Fruit fly (Drosophila melanogaster) whole organism, embryonic: ENCODE data around the gene IA-2.

Experiments used
- B-H1 ChIP-seq: fragments of 200-800 bp; sonication (Bioruptor generic); IDR thresholded peaks from 3 replicates; pipeline ENCODE4 v1.3.6; 2022; ENCODE audit warnings: missing biosample characterization, missing genetic modification characterization
- CG11398 ChIP-seq: fragments of 200-800 bp; sonication (Bioruptor generic); optimal IDR thresholded peaks from 2 replicates; lab custom pipeline; 2016; ENCODE audit warnings: missing biosample characterization, missing genetic modification characterization
- CG12299 ChIP-seq: fragments of 200-800 bp; sonication (Bioruptor generic); optimal IDR thresholded peaks from 2 replicates; lab custom pipeline; 2018; ENCODE audit warnings: missing biosample characterization, mild to moderate bottlenecking, missing genetic modification characterization
- CG13123 ChIP-seq: fragments of 200-800 bp; sonication (Bioruptor generic); optimal IDR thresholded peaks from 2 replicates; lab custom pipeline; 2016; ENCODE audit warnings: missing biosample characterization, missing genetic modification characterization
- CG17186 ChIP-seq: fragments of 200-800 bp; sonication (Bioruptor generic); optimal IDR thresholded peaks from 3 replicates; lab custom pipeline; 2017; ENCODE audit warnings: missing biosample characterization, missing genetic modification reagents, missing genetic modification characterization
- CG2199 ChIP-seq: fragments of 200-800 bp; sonication (Bioruptor generic); IDR thresholded peaks from 3 replicates; pipeline ENCODE4 v1.3.6; 2022; ENCODE audit warnings: missing biosample characterization, missing genetic modification characterization
- CG2202 ChIP-seq: fragments of 200-800 bp; sonication (Bioruptor generic); optimal IDR thresholded peaks from 2 replicates; lab custom pipeline; 2018; ENCODE audit warnings: missing biosample characterization, mild to moderate bottlenecking, missing genetic modification characterization
- CG2678 ChIP-seq: fragments of 200-800 bp; sonication (Bioruptor generic); optimal IDR thresholded peaks from 3 replicates; lab custom pipeline; 2019; ENCODE audit warnings: missing biosample characterization, mild to moderate bottlenecking, missing genetic modification characterization, moderate library complexity
- CG2875 ChIP-seq: fragments of 200-800 bp; sonication (Bioruptor generic); optimal IDR thresholded peaks from 2 replicates; lab custom pipeline; 2017; ENCODE audit warnings: missing biosample characterization, mild to moderate bottlenecking, missing genetic modification characterization, missing genetic modification reagents
- CG30020 ChIP-seq: fragments of 200-800 bp; optimal IDR thresholded peaks from 2 replicates; lab custom pipeline; 2019; ENCODE audit warnings: missing biosample characterization, mild to moderate bottlenecking, missing genetic modification characterization, moderate library complexity
- CG42726 ChIP-seq: fragments of 200-800 bp; sonication (Bioruptor generic); IDR thresholded peaks from 2 replicates; pipeline ENCODE4 v1.3.6; 2022; ENCODE audit warnings: missing biosample characterization, missing genetic modification characterization; ENCODE audit not compliant: partially characterized antibody
- CG4404 ChIP-seq: fragments of 200-800 bp; sonication (Bioruptor generic); IDR thresholded peaks from 2 replicates; pipeline ENCODE4 v1.3.6; 2022; ENCODE audit warnings: missing biosample characterization, missing genetic modification characterization
- CG5245 ChIP-seq: fragments of 200-800 bp; sonication (Bioruptor generic); optimal IDR thresholded peaks from 3 replicates; lab custom pipeline; 2016; ENCODE audit warnings: missing biosample characterization, missing genetic modification characterization
- CG7357 ChIP-seq: fragments of 200-800 bp; sonication (Bioruptor generic); IDR thresholded peaks from 3 replicates; pipeline ENCODE4 v1.3.6; 2022; ENCODE audit warnings: missing biosample characterization, missing genetic modification characterization
- CG7556 ChIP-seq: fragments of 200-800 bp; sonication (Bioruptor generic); optimal IDR thresholded peaks from 2 replicates; lab custom pipeline; 2017; ENCODE audit warnings: missing biosample characterization, mild to moderate bottlenecking, missing genetic modification characterization
- CG8388 ChIP-seq: fragments of 200-800 bp; sonication (Bioruptor generic); optimal IDR thresholded peaks from 2 replicates; lab custom pipeline; 2019; ENCODE audit warnings: missing biosample characterization, mild to moderate bottlenecking, missing genetic modification characterization, moderate library complexity
- CG8765 ChIP-seq: fragments of 200-800 bp; sonication (Bioruptor generic); IDR thresholded peaks from 2 replicates; pipeline ENCODE4 v1.3.6; 2022; ENCODE audit warnings: missing biosample characterization, missing genetic modification characterization
- CHES-1-like ChIP-seq: fragments of 200-800 bp; sonication (Bioruptor generic); optimal IDR thresholded peaks from 2 replicates; lab custom pipeline; 2016; ENCODE audit warnings: missing biosample characterization, missing genetic modification characterization
- Chrac-16 ChIP-seq: fragments of 200-800 bp; sonication (Bioruptor generic); optimal IDR thresholded peaks from 3 replicates; lab custom pipeline; 2016; ENCODE audit warnings: missing biosample characterization, missing genetic modification characterization
- Deaf1 ChIP-seq: fragments of 200-800 bp; optimal IDR thresholded peaks from 3 replicates; lab custom pipeline; 2019; ENCODE audit warnings: missing biosample characterization, mild to moderate bottlenecking, missing genetic modification characterization, moderate library complexity
- Dref ChIP-seq: fragments of 200-800 bp; sonication (Bioruptor generic); IDR thresholded peaks from 2 replicates; pipeline ENCODE4 v1.3.6; 2022; ENCODE audit warnings: missing biosample characterization, missing genetic modification characterization
- HmgZ ChIP-seq: fragments of 200-800 bp; sonication (Bioruptor generic); optimal IDR thresholded peaks from 2 replicates; lab custom pipeline; 2018; ENCODE audit warnings: missing biosample characterization, mild to moderate bottlenecking, missing genetic modification characterization
- Lhr ChIP-seq: fragments of 200-800 bp; sonication (Bioruptor generic); optimal IDR thresholded peaks from 3 replicates; lab custom pipeline; 2017; ENCODE audit warnings: mild to moderate bottlenecking, missing biosample characterization, missing genetic modification reagents, missing genetic modification characterization
- Myb ChIP-seq: fragments of 200-800 bp; sonication (Bioruptor generic); optimal IDR thresholded peaks from 2 replicates; lab custom pipeline; 2016; ENCODE audit warnings: missing biosample characterization, missing genetic modification characterization
- NK7.1 ChIP-seq: fragments of 200-800 bp; sonication (Bioruptor generic); optimal IDR thresholded peaks from 3 replicates; lab custom pipeline; 2016; ENCODE audit warnings: missing biosample characterization, missing genetic modification characterization
- Nf-YA ChIP-seq: fragments of 200-800 bp; sonication (Bioruptor generic); IDR thresholded peaks from 2 replicates; pipeline ENCODE4 v1.3.6; 2022; ENCODE audit warnings: missing biosample characterization, missing genetic modification characterization
- Opbp ChIP-seq: fragments of 200-800 bp; sonication (Bioruptor generic); IDR thresholded peaks from 3 replicates; pipeline ENCODE4 v1.3.6; 2022; ENCODE audit warnings: missing biosample characterization, missing genetic modification characterization; ENCODE audit not compliant: partially characterized antibody
- Six4 ChIP-seq: fragments of 200-800 bp; sonication (Bioruptor generic); optimal IDR thresholded peaks from 2 replicates; lab custom pipeline; 2016; ENCODE audit warnings: missing biosample characterization, missing genetic modification characterization
- Sry-δ ChIP-seq: fragments of 200-800 bp; sonication (Bioruptor generic); optimal IDR thresholded peaks from 2 replicates; lab custom pipeline; 2016; ENCODE audit warnings: missing biosample characterization, missing genetic modification characterization
- Taf1 ChIP-seq: fragments of 200-800 bp; sonication (Bioruptor generic); IDR thresholded peaks from 2 replicates; pipeline ENCODE4 v1.3.6; 2022; ENCODE audit warnings: missing biosample characterization, missing genetic modification characterization
- amos ChIP-seq: fragments of 200-800 bp; sonication (Bioruptor generic); IDR thresholded peaks from 2 replicates; pipeline ENCODE4 v1.3.6; 2022; ENCODE audit warnings: missing biosample characterization, missing genetic modification characterization; ENCODE audit not compliant: partially characterized antibody
- bab2 ChIP-seq: fragments of 200-800 bp; sonication (Bioruptor generic); optimal IDR thresholded peaks from 2 replicates; lab custom pipeline; 2016; ENCODE audit warnings: missing biosample characterization, missing genetic modification characterization
- caup ChIP-seq: fragments of 200-800 bp; sonication (Bioruptor generic); optimal IDR thresholded peaks from 3 replicates; lab custom pipeline; 2017; ENCODE audit warnings: missing biosample characterization, mild to moderate bottlenecking, missing genetic modification characterization, moderate library complexity; ENCODE audit not compliant: severe bottlenecking
- ci ChIP-seq: fragments of 200-800 bp; sonication (Bioruptor generic); IDR thresholded peaks from 3 replicates; pipeline ENCODE4 v1.3.6; 2022; ENCODE audit warnings: missing biosample characterization, missing genetic modification characterization
- croc ChIP-seq: fragments of 200-800 bp; sonication (Bioruptor generic); conservative IDR thresholded peaks from 3 replicates; pipeline ENCODE4 v1.3.6; 2022; ENCODE audit warnings: missing biosample characterization, missing genetic modification characterization
- ewg ChIP-seq: fragments of 200-800 bp; sonication (Bioruptor generic); optimal IDR thresholded peaks from 3 replicates; lab custom pipeline; 2017; ENCODE audit warnings: mild to moderate bottlenecking, missing biosample characterization, missing genetic modification reagents, missing genetic modification characterization
- fd102C ChIP-seq: fragments of 200-800 bp; sonication (Bioruptor generic); optimal IDR thresholded peaks from 2 replicates; lab custom pipeline; 2018; ENCODE audit warnings: missing biosample characterization, mild to moderate bottlenecking, missing genetic modification characterization, moderate library complexity
- gcm ChIP-seq: fragments of 200-800 bp; sonication (Bioruptor generic); optimal IDR thresholded peaks from 2 replicates; lab custom pipeline; 2019; ENCODE audit warnings: missing biosample characterization, mild to moderate bottlenecking, missing genetic modification characterization, moderate library complexity
- grau ChIP-seq: fragments of 200-800 bp; optimal IDR thresholded peaks from 3 replicates; lab custom pipeline; 2019; ENCODE audit warnings: missing biosample characterization, mild to moderate bottlenecking, missing genetic modification characterization, moderate library complexity
- gro ChIP-seq: fragments of 200-800 bp; sonication (Bioruptor generic); optimal IDR thresholded peaks from 2 replicates; lab custom pipeline; 2016; ENCODE audit warnings: missing biosample characterization, missing genetic modification characterization
- gt ChIP-seq: fragments of 200-800 bp; sonication (Bioruptor generic); IDR thresholded peaks from 2 replicates; pipeline ENCODE4 v1.3.6; 2022; ENCODE audit warnings: missing biosample characterization, missing genetic modification characterization
- luna ChIP-seq: fragments of 200-800 bp; sonication (Bioruptor generic); optimal IDR thresholded peaks from 2 replicates; lab custom pipeline; 2016; ENCODE audit warnings: missing biosample characterization, missing genetic modification characterization
- mld ChIP-seq: fragments of 200-800 bp; sonication (Bioruptor generic); IDR thresholded peaks from 3 replicates; pipeline ENCODE4 v1.3.6; 2022; ENCODE audit warnings: missing biosample characterization, missing genetic modification characterization; ENCODE audit not compliant: partially characterized antibody
- onecut ChIP-seq: fragments of 200-800 bp; sonication (Bioruptor generic); IDR thresholded peaks from 2 replicates; pipeline ENCODE4 v1.3.6; 2022; ENCODE audit warnings: missing biosample characterization, missing genetic modification characterization
- psq ChIP-seq: fragments of 200-800 bp; sonication (Bioruptor generic); optimal IDR thresholded peaks from 2 replicates; lab custom pipeline; 2017; ENCODE audit warnings: missing biosample characterization, missing genetic modification characterization
- rib ChIP-seq: fragments of 200-800 bp; sonication (Bioruptor generic); IDR thresholded peaks from 2 replicates; pipeline ENCODE4 v1.3.6; 2022; ENCODE audit warnings: missing biosample characterization, missing genetic modification characterization
- slbo ChIP-seq: fragments of 200-800 bp; sonication (Bioruptor generic); IDR thresholded peaks from 2 replicates; pipeline ENCODE4 v1.3.6; 2022; ENCODE audit warnings: missing biosample characterization, missing genetic modification characterization
- so ChIP-seq: fragments of 200-800 bp; sonication (Bioruptor generic); IDR thresholded peaks from 3 replicates; pipeline ENCODE4 v1.3.6; 2022; ENCODE audit warnings: missing biosample characterization, missing genetic modification characterization
- ssp ChIP-seq: fragments of 200-800 bp; sonication (Bioruptor generic); IDR thresholded peaks from 2 replicates; pipeline ENCODE4 v1.3.6; 2022; ENCODE audit warnings: missing biosample characterization, missing genetic modification characterization
- unc-4 ChIP-seq: fragments of 200-800 bp; sonication (Bioruptor generic); IDR thresholded peaks from 2 replicates; pipeline ENCODE4 v1.3.6; 2022; ENCODE audit warnings: missing biosample characterization, missing genetic modification characterization; ENCODE audit not compliant: partially characterized antibody

IA-2 gene

dm6 chr2L:1077469-1077993 lies 29.7 kb upstream of the IA-2 start, which contains the start of the genes S and ast (continued):
- TF ChIP-seq Chrac-16 (GFP tag; lab: Kevin White, UChicago) (no peak), CG4404 (GFP tag; lab: Robert Waterston, UW) (no peak), mld (GFP tag; lab: Robert Waterston, UW) (peak; percentile 91), CG2875 (GFP tag; lab: Kevin White, UChicago) (peak; percentile 28), slbo (GFP tag; lab: Robert Waterston, UW) (0 out of 2 replicates have a peak, but pooled peaks have one; percentile 22), gro (GFP tag; lab: Kevin White, UChicago) (peak; percentile 73), CG7357 (GFP tag; lab: Robert Waterston, UW) (no peak), CG42726 (peak; percentile 99), bab2 (no peak), Taf1 (GFP tag; lab: Robert Waterston, UW) (no peak), CG2202 (tag; lab: Kevin White, UChicago) (peak; percentile 1), CG7556 (GFP tag; lab: Kevin White, UChicago) (peak; percentile 4), CG5245 (GFP tag; lab: Kevin White, UChicago) (no peak), Dref (GFP tag; lab: Robert Waterston, UW) (peak; percentile 95), Nf-YA (GFP tag; lab: Robert Waterston, UW) (peak; percentile 56; the same call in 1 of the 2 replicates), croc (GFP tag; lab: Robert Waterston, UW) (no peak), CG30020 (peak; percentile 18), HmgZ (peak; percentile 75), ewg (GFP tag; lab: Kevin White, UChicago) (peak; percentile 41), so (GFP tag; lab: Robert Waterston, UW) (peak; percentile 41; the same call in 1 of the 3 replicates), CG8388 (GFP tag; lab: Kevin White, UChicago) (no peak), psq (GFP tag; lab: Kevin White, UChicago) (peak; percentile 32), CG12299 (tag; lab: Kevin White, UChicago) (peak; percentile 55), B-H1 (GFP tag; lab: Robert Waterston, UW) (no peak), CG11398 (GFP tag; lab: Kevin White, UChicago) (peak; percentile 8), grau (tag; lab: Kevin White, UChicago) (peak; percentile 37), gt (GFP tag; lab: Robert Waterston, UW) (no peak), Sry-δ (peak; percentile 99), CG17186 (GFP tag; lab: Kevin White, UChicago) (peak; percentile 64), rib (GFP tag; lab: Robert Waterston, UW) (peak; percentile 59; the same call in 1 of the 2 replicates), gcm (GFP tag; lab: Kevin White, UChicago) (peak; percentile 76), Opbp (GFP tag; lab: Robert Waterston, UW) (peak; percentile 99), Lhr (GFP tag; lab: Kevin White, UChicago) (peak; percentile 74), caup (GFP tag; lab: Kevin White, UChicago) (peak; percentile 3), ci (peak; percentile 74; the same call in 2 of the 3 replicates), CG8765 (GFP tag; lab: Robert Waterston, UW) (no peak), Myb (GFP tag; lab: Kevin White, UChicago) (peak; percentile 64), ssp (GFP tag; lab: Robert Waterston, UW) (peak; percentile 50; the same call in 1 of the 2 replicates), amos (GFP tag; lab: Robert Waterston, UW) (peak; percentile 99), unc-4 (peak; percentile 98), CG2678 (tag; lab: Kevin White, UChicago) (no peak), luna (GFP tag; lab: Kevin White, UChicago) (no peak), fd102C (GFP tag; lab: Kevin White, UChicago) (no peak), onecut (GFP tag; lab: Robert Waterston, UW) (peak; percentile 23; the same call in 1 of the 2 replicates), CG2199 (GFP tag; lab: Robert Waterston, UW) (0 out of 3 replicates have a peak, but pooled peaks have one; percentile 42), CG13123 (GFP tag; lab: Kevin White, UChicago) (no peak), NK7.1 (GFP tag; lab: Kevin White, UChicago) (no peak), Six4 (GFP tag; lab: Kevin White, UChicago) (peak; percentile 14), Deaf1 (tag; lab: Kevin White, UChicago) (peak; percentile 80), CHES-1-like (GFP tag; lab: Kevin White, UChicago) (peak; percentile 79)
